Fruit fly (Drosophila melanogaster) Kc167 (cell line): ENCODE data around the gene RluA-2.

Source experiments
- insv ChIP-seq: fragments of >200 bp; optimal IDR thresholded peaks from 3 replicates; lab custom pipeline; 2018; ENCODE audit warnings: missing external identifiers
- psq ChIP-seq: fragments of >200 bp; optimal IDR thresholded peaks from 2 replicates; lab custom pipeline; 2017; ENCODE audit warnings: missing external identifiers

DNA sequence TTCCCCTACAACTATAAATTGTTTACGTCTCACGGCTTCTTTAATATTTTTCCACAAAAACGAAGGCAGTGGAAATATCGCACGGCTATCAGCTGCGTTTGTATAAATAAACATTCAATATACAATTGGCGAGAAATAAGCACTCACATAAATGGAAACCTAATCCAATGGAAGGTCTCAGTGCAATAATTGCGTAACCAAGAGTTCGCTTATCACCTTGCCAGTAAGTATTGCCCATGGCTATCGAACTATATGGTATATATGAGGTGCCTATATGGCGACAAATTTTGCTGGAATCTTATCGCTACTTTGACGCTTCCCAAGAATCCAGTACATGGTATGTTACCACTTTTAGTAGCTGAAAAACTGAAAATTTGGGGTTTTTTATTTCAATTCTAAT is 25.4 kb downstream of the RluA-2 start:
- TF ChIP-seq psq (lab: Kevin White, UChicago) (no peak), insv (lab: Kevin White, UChicago) (no peak)
